Worm (Caenorhabditis elegans): Measurements from ENCODE around the gene Y45F10D.15.

Gene Y45F10D.15

DNA sequence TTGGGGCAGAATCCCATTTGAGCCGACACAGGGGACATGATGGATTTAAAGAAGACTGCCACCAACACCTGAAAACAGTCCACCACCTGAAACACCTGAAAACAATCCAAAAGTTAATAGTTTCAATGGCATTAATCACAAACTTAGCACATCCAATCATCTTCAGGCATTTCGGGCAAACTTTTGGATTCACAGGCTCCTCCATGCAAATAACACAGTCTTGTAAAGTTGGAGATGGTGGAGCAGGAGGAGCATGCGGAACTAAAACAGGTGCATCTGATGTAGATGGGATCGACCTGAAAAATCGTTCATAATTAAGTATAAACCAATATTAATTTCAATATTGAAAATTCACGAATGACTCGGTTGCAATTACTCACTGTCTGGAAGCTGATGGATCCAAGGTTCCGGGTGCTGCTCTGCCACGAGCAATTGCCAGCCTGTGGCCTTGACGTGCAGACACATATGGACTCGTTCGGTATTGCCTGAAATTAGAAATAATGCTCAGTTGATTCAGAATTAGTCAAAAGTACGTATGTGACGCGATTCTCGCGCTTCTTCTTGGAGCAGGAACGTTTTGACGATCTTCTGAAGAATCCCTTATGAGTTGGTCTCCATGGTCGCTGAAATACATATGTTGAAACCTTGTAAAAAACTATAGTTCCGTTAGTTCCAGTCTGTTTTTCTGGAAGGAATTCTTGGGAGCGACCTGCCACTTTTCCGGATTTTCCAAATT, 13.8 kb upstream of the Y45F10D.15 start:
- TF ChIP-seq sup-37 (GFP tag; optimal IDR thresholded peaks at IDR 0.05) (no peak), nhr-85 (tag) (peak; percentile 66), nhr-47 (tag; optimal IDR thresholded peaks at IDR 0.05) (no peak), fkh-10 (GFP tag; optimal IDR thresholded peaks at IDR 0.05) (no peak), Y116A8C.19 (tag; optimal IDR thresholded peaks at IDR 0.05; ENCODE audit: borderline replicate concordance) (no peak), pax-3 (tag; optimal IDR thresholded peaks at IDR 0.05) (no peak), nhr-77 (tag; optimal IDR thresholded peaks at IDR 0.05) (no peak), efl-3 (GFP tag; optimal IDR thresholded peaks at IDR 0.05) (no peak), efl-1 (optimal IDR thresholded peaks at IDR 0.05) (no peak), efl-1 (GFP tag; optimal IDR thresholded peaks at IDR 0.05 in 1 of 2) (peak in 1 of 2 experiments; percentile 61)

DNA sequence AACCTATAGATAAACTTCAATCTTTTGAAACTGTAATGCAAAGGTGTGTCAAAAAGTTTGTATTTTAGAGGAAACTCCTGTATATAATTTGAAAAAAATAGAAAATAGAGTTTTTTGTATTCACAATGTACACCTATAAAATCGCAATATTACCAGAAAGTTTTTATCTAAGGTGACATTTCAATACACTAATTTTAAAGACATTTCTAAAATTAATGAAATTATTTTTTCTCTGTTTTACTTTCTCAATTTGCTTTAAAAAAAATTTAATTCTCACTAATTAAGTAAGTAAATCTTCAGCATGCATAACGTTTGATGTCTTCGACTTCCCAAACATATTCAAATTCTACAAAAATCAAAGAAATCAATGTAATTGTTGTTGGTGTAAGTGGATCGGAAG, 6.8 kb upstream of the Y45F10D.15 start, which contains the start of gene rga-5:
Gene rga-5, plus strand, starts transcription at position 301 of the 400 bp plus-strand sequence.
- TF ChIP-seq egl-13 (tag; optimal IDR thresholded peaks at IDR 0.05) = no peak
- no peak for TF ChIP-seq lin-35 (GFP tag; optimal IDR thresholded peaks at IDR 0.05)
- no peak for TF ChIP-seq nhr-47 (tag; optimal IDR thresholded peaks at IDR 0.05)
- TF ChIP-seq ces-1 (GFP tag; optimal IDR thresholded peaks at IDR 0.05) = no peak
- no peak for TF ChIP-seq ztf-4 (tag; optimal IDR thresholded peaks at IDR 0.05)
- TF ChIP-seq ceh-82 (tag; optimal IDR thresholded peaks at IDR 0.05) = no peak
- TF ChIP-seq pag-3 (tag; optimal IDR thresholded peaks at IDR 0.05; ENCODE audit: borderline replicate concordance, insufficient read depth) = no peak
- no peak for TF ChIP-seq isw-1 (GFP tag; IDR thresholded peaks at IDR 0.05)
- no peak for TF ChIP-seq aly-2 (tag; optimal IDR thresholded peaks at IDR 0.05)
- TF ChIP-seq nhr-20 (tag; optimal IDR thresholded peaks at IDR 0.05) = no peak
- no peak for TF ChIP-seq jun-1 (tag; optimal IDR thresholded peaks at IDR 0.05)
- no peak for TF ChIP-seq nhr-12 (tag; optimal IDR thresholded peaks at IDR 0.05)
- no peak for TF ChIP-seq fkh-10 (GFP tag; optimal IDR thresholded peaks at IDR 0.05)
- TF ChIP-seq efl-1 (optimal IDR thresholded peaks at IDR 0.05) = no peak
- TF ChIP-seq efl-1 (GFP tag; optimal IDR thresholded peaks at IDR 0.05 in 1 of 2) = no peak
- TF ChIP-seq egl-27 (tag; optimal IDR thresholded peaks at IDR 0.05) = no peak

DNA sequence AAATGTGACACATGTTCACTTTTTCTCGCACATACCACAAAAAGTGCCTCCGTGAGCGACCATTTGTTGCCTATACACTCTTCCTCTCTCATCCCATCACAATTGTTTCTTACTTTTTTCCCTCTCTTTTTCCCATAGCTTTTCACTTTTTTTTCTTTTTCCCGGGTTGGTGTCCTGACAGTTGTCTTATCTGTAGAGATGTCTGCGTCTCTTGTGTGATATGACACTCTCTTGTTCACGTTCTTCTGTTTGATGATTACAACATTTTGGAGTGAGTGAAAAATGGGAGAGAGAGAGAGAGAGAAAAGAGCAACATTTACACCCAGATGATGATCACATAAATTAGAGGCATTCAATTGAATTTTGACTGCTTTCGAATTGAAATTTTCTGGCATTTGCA, 5.6 kb upstream of the Y45F10D.15 start:
- TF ChIP-seq pqm-1 (tag; optimal IDR thresholded peaks at IDR 0.05) = peak; percentile 29
- TF ChIP-seq nhr-47 (tag; optimal IDR thresholded peaks at IDR 0.05) = peak; percentile 43
- TF ChIP-seq hlh-4 (tag; optimal IDR thresholded peaks at IDR 0.05) = no peak
- TF ChIP-seq mdl-1 (tag; optimal IDR thresholded peaks at IDR 0.05) = peak in 1 of 2 experiments; percentile 47
- peak; percentile 65 for TF ChIP-seq nhr-19 (GFP tag; conservative IDR thresholded peaks at IDR 0.05)
- TF ChIP-seq Y116A8C.19 (tag; optimal IDR thresholded peaks at IDR 0.05; ENCODE audit: borderline replicate concordance) = no peak
- TF ChIP-seq blmp-1 (tag; optimal IDR thresholded peaks at IDR 0.05) = peak; percentile 98
- TF ChIP-seq unc-130 (tag; optimal IDR thresholded peaks at IDR 0.05) = peak; percentile 18
- TF ChIP-seq C34B4.2 (tag; optimal IDR thresholded peaks at IDR 0.05) = no peak
- TF ChIP-seq nhr-71 (tag; optimal IDR thresholded peaks at IDR 0.05) = peak; percentile 88
- TF ChIP-seq C16A3.4 (tag; optimal IDR thresholded peaks at IDR 0.05) = peak; percentile 48
- TF ChIP-seq sptf-1 (tag; optimal IDR thresholded peaks at IDR 0.05) = no peak
- TF ChIP-seq pag-3 (tag; optimal IDR thresholded peaks at IDR 0.05; ENCODE audit: borderline replicate concordance, insufficient read depth) = peak; percentile 76
- TF ChIP-seq efl-1 (optimal IDR thresholded peaks at IDR 0.05) = peak; percentile 56 to 57
- TF ChIP-seq efl-1 (GFP tag; optimal IDR thresholded peaks at IDR 0.05 in 1 of 2) = peak; percentile 22 to 92
- no peak for TF ChIP-seq ceh-8 (GFP tag; optimal IDR thresholded peaks at IDR 0.05)
- TF ChIP-seq C04F5.9 (tag; optimal IDR thresholded peaks at IDR 0.05) = no peak
- TF ChIP-seq ztf-11 (tag; optimal IDR thresholded peaks at IDR 0.05) = no peak
- TF ChIP-seq rnt-1 (tag; optimal IDR thresholded peaks at IDR 0.05) = peak; percentile 87
- TF ChIP-seq nhr-76 (tag; optimal IDR thresholded peaks at IDR 0.05) = no peak
- TF ChIP-seq skn-1 (tag; optimal IDR thresholded peaks at IDR 0.05) = peak; percentile 9
- TF ChIP-seq ceh-90 (tag; optimal IDR thresholded peaks at IDR 0.05) = no peak
- TF ChIP-seq unc-86 (tag; optimal IDR thresholded peaks at IDR 0.05) = no peak
- TF ChIP-seq elt-2 (tag; optimal IDR thresholded peaks at IDR 0.05) = peak; percentile 69
- TF ChIP-seq snu-23 (GFP tag; optimal IDR thresholded peaks at IDR 0.05) = peak; percentile 72
- TF ChIP-seq tbx-2 (tag; optimal IDR thresholded peaks at IDR 0.05) = peak; percentile 23
- TF ChIP-seq lin-35 (GFP tag; optimal IDR thresholded peaks at IDR 0.05) = peak; percentile 18 to 41
- peak in 2 of 3 experiments; percentile 21 to 24 for TF ChIP-seq dpl-1 (GFP tag; optimal IDR thresholded peaks at IDR 0.05)
- no peak for TF ChIP-seq nhr-237 (tag; optimal IDR thresholded peaks at IDR 0.05)
- no peak for TF ChIP-seq mef-2 (tag; optimal IDR thresholded peaks at IDR 0.05)
- no peak for TF ChIP-seq snpc-4 (tag; optimal IDR thresholded peaks at IDR 0.05)
- peak; percentile 63 for TF ChIP-seq nhr-20 (tag; optimal IDR thresholded peaks at IDR 0.05)

All from whole organism, L1 larva.